Worm (Caenorhabditis elegans) whole organism, late embryonic: ENCODE data around the gene let-2.

Experiments used
- C08G9.2 ChIP-seq: sonication (generic microtip); optimal IDR thresholded peaks from 2 replicates; lab custom pipeline; 2016; ENCODE audit warnings: mild to moderate bottlenecking, missing genetic modification characterization, moderate library complexity, missing compliant biosample characterization
- C38D4.7 ChIP-seq: fragments of 200-800 bp; sonication (Bioruptor generic); optimal IDR thresholded peaks from 2 replicates; lab custom pipeline; 2018; ENCODE audit warnings: mild to moderate bottlenecking, missing genetic modification characterization, moderate library complexity, missing compliant biosample characterization
- F13H6.1 ChIP-seq: sonication (generic microtip); optimal IDR thresholded peaks from 2 replicates; lab custom pipeline; 2016; ENCODE audit warnings: missing genetic modification characterization, missing compliant biosample characterization
- K02D7.2 ChIP-seq: sonication (generic microtip); optimal IDR thresholded peaks from 2 replicates; lab custom pipeline; 2017; ENCODE audit warnings: mild to moderate bottlenecking, missing genetic modification characterization, missing compliant biosample characterization
- T23F11.4 ChIP-seq: fragments of 200-800 bp; sonication (Bioruptor generic); optimal IDR thresholded peaks from 2 replicates; lab custom pipeline; 2018; ENCODE audit warnings: mild to moderate bottlenecking, missing genetic modification characterization, missing compliant biosample characterization
- Y22D7AL.16 ChIP-seq: sonication (generic microtip); optimal IDR thresholded peaks from 2 replicates; lab custom pipeline; 2016; ENCODE audit warnings: missing genetic modification characterization, missing compliant biosample characterization
- ama-1 ChIP-seq: fragments of 150-350 bp; optimal IDR thresholded peaks from 2 replicates; lab custom pipeline; 2014
- ceh-14 ChIP-seq: sonication (generic microtip); optimal IDR thresholded peaks from 2 replicates; lab custom pipeline; 2016; ENCODE audit warnings: missing genotype, missing genetic modification characterization, missing compliant biosample characterization
- ceh-18 ChIP-seq: sonication (generic microtip); optimal IDR thresholded peaks from 2 replicates; lab custom pipeline; 2016; ENCODE audit warnings: missing genetic modification characterization, missing compliant biosample characterization
- ceh-2 ChIP-seq: sonication (generic microtip); optimal IDR thresholded peaks from 2 replicates; lab custom pipeline; 2016; ENCODE audit warnings: missing genotype, missing genetic modification characterization, missing compliant biosample characterization
- ceh-22 ChIP-seq: sonication (generic microtip); optimal IDR thresholded peaks from 2 replicates; lab custom pipeline; 2017; ENCODE audit warnings: missing biosample characterization, missing genetic modification characterization
- ceh-24 ChIP-seq: sonication (generic microtip); optimal IDR thresholded peaks from 2 replicates; lab custom pipeline; 2016; ENCODE audit warnings: mild to moderate bottlenecking, missing genetic modification characterization, missing compliant biosample characterization
- ceh-31 ChIP-seq: sonication (generic microtip); optimal IDR thresholded peaks from 2 replicates; lab custom pipeline; 2016; ENCODE audit warnings: missing genetic modification characterization, missing compliant biosample characterization
- ceh-48 ChIP-seq: sonication (generic microtip); optimal IDR thresholded peaks from 2 replicates; lab custom pipeline; 2016; ENCODE audit warnings: missing genetic modification characterization, inconsistent platforms, missing compliant biosample characterization
- ceh-6 ChIP-seq: fragments of 200-800 bp; sonication (Bioruptor generic); optimal IDR thresholded peaks from 2 replicates; lab custom pipeline; 2018; ENCODE audit warnings: mild to moderate bottlenecking, missing genetic modification characterization, missing compliant biosample characterization
- che-1 ChIP-seq: sonication (generic microtip); optimal IDR thresholded peaks from 2 replicates; lab custom pipeline; 2016; ENCODE audit warnings: mild to moderate bottlenecking, missing genetic modification characterization, missing compliant biosample characterization
- dmd-4 ChIP-seq: sonication (generic microtip); optimal IDR thresholded peaks from 2 replicates; lab custom pipeline; 2016; ENCODE audit warnings: borderline replicate concordance, missing genetic modification characterization, missing compliant biosample characterization
- dve-1 ChIP-seq: sonication (generic microtip); optimal IDR thresholded peaks from 2 replicates; lab custom pipeline; 2017; ENCODE audit warnings: antibody characterized with exemption, mild to moderate bottlenecking, missing genetic modification characterization, missing compliant biosample characterization
- eyg-1 ChIP-seq: sonication (generic microtip); optimal IDR thresholded peaks from 2 replicates; lab custom pipeline; 2016; ENCODE audit warnings: missing genotype, missing genetic modification characterization, missing compliant biosample characterization
- fax-1 ChIP-seq: sonication (generic microtip); optimal IDR thresholded peaks from 2 replicates; lab custom pipeline; 2016; ENCODE audit warnings: missing genotype, missing genetic modification characterization, missing compliant biosample characterization
- fkh-10 ChIP-seq: fragments of 150-350 bp; optimal IDR thresholded peaks from 2 replicates; lab custom pipeline; 2014; ENCODE audit warnings: missing biosample characterization, missing genetic modification reagents, missing genetic modification characterization
- gmeb-2 ChIP-seq: sonication (generic microtip); optimal IDR thresholded peaks from 2 replicates; lab custom pipeline; 2016; ENCODE audit warnings: missing genetic modification characterization, inconsistent platforms, missing compliant biosample characterization
- hlh-13 ChIP-seq: fragments of 200-800 bp; sonication (Bioruptor generic); optimal IDR thresholded peaks from 2 replicates; lab custom pipeline; 2018; ENCODE audit warnings: mild to moderate bottlenecking, missing genetic modification characterization, missing compliant biosample characterization
- hlh-30 ChIP-seq: sonication (generic microtip); optimal IDR thresholded peaks from 2 replicates; lab custom pipeline; 2017; ENCODE audit warnings: antibody characterized with exemption, missing genetic modification characterization, missing compliant biosample characterization; ENCODE audit not compliant: insufficient read depth
- lim-6 ChIP-seq: sonication (generic microtip); optimal IDR thresholded peaks from 2 replicates; lab custom pipeline; 2016; ENCODE audit warnings: missing genetic modification characterization, missing compliant biosample characterization
- lin-11 ChIP-seq: fragments of 200-800 bp; sonication (Bioruptor generic); optimal IDR thresholded peaks from 2 replicates; lab custom pipeline; 2018; ENCODE audit warnings: mild to moderate bottlenecking, missing genetic modification characterization, missing compliant biosample characterization
- madf-2 ChIP-seq: sonication (generic microtip); optimal IDR thresholded peaks from 2 replicates; lab custom pipeline; 2017; ENCODE audit warnings: missing genetic modification characterization, missing compliant biosample characterization
- mec-3 ChIP-seq: sonication (generic microtip); optimal IDR thresholded peaks from 2 replicates; lab custom pipeline; 2016; ENCODE audit warnings: borderline replicate concordance, missing genetic modification characterization, missing compliant biosample characterization
- nfya-1 ChIP-seq: sonication (generic microtip); optimal IDR thresholded peaks from 2 replicates; lab custom pipeline; 2017; ENCODE audit warnings: missing genetic modification characterization, mild to moderate bottlenecking, missing compliant biosample characterization, antibody characterized with exemption, moderate library complexity
- nhr-11 ChIP-seq: fragments of 150-350 bp; optimal IDR thresholded peaks from 2 replicates; lab custom pipeline; 2014; ENCODE audit warnings: missing biosample characterization, missing genetic modification characterization
- nhr-232 ChIP-seq: sonication (generic microtip); optimal IDR thresholded peaks from 2 replicates; lab custom pipeline; 2016; ENCODE audit warnings: missing genetic modification characterization, missing compliant biosample characterization
- npax-4 ChIP-seq: sonication (generic microtip); optimal IDR thresholded peaks from 2 replicates; lab custom pipeline; 2016; ENCODE audit warnings: missing genetic modification characterization, missing compliant biosample characterization
- odd-2 ChIP-seq: sonication (generic microtip); optimal IDR thresholded peaks from 2 replicates; lab custom pipeline; 2017; ENCODE audit warnings: antibody characterized with exemption, mild to moderate bottlenecking, missing genetic modification characterization, missing compliant biosample characterization
- pag-3 ChIP-seq: sonication (generic microtip); optimal IDR thresholded peaks from 2 replicates; lab custom pipeline; 2016; ENCODE audit warnings: missing compliant biosample characterization, missing genetic modification characterization, borderline replicate concordance
- pat-9 ChIP-seq: fragments of 200-800 bp; sonication (Bioruptor generic); optimal IDR thresholded peaks from 2 replicates; lab custom pipeline; 2018; ENCODE audit warnings: mild to moderate bottlenecking, missing genetic modification characterization, moderate library complexity, missing compliant biosample characterization
- pax-1 ChIP-seq: fragments of 150-350 bp; optimal IDR thresholded peaks from 2 replicates; lab custom pipeline; 2014; ENCODE audit warnings: missing biosample characterization, missing genetic modification characterization
- rnt-1 ChIP-seq: sonication (generic microtip); optimal IDR thresholded peaks from 2 replicates; lab custom pipeline; 2016; ENCODE audit warnings: missing genetic modification characterization, missing compliant biosample characterization
- sdc-2 ChIP-seq: sonication (generic microtip); optimal IDR thresholded peaks from 2 replicates; lab custom pipeline; 2016; ENCODE audit warnings: missing genotype, missing genetic modification characterization, missing compliant biosample characterization
- sox-4 ChIP-seq: sonication (generic microtip); optimal IDR thresholded peaks from 2 replicates; lab custom pipeline; 2017; ENCODE audit warnings: mild to moderate bottlenecking, missing genetic modification characterization, inconsistent platforms, missing compliant biosample characterization
- syd-9 ChIP-seq: sonication (generic microtip); optimal IDR thresholded peaks from 2 replicates; lab custom pipeline; 2016; ENCODE audit warnings: mild to moderate bottlenecking, missing genetic modification characterization, moderate library complexity, missing compliant biosample characterization
- tbx-2 ChIP-seq: sonication (generic microtip); optimal IDR thresholded peaks from 2 replicates; lab custom pipeline; 2016; ENCODE audit warnings: missing genetic modification characterization, missing compliant biosample characterization
- unc-3 ChIP-seq, 2 experiments: fragments of 200-800 bp in 1 of 2; sonication (Bioruptor generic) in 1 of 2; sonication (generic microtip) in 1 of 2; conservative IDR thresholded peaks in 1 of 2; optimal IDR thresholded peaks in 1 of 2; 2 replicates each; pipeline versions ENCODE4 v1.3.6 to Lab custom; 2016 to 2022; ENCODE audit warnings: missing compliant biosample characterization in 2 of 2, missing genetic modification characterization in 2 of 2, missing genetic modification reagents in 1 of 2
- unc-42 ChIP-seq: sonication (generic microtip); optimal IDR thresholded peaks from 2 replicates; lab custom pipeline; 2016; ENCODE audit warnings: missing genotype, missing genetic modification characterization, missing compliant biosample characterization
- unc-55 ChIP-seq: sonication (generic microtip); optimal IDR thresholded peaks from 2 replicates; lab custom pipeline; 2017; ENCODE audit warnings: missing biosample characterization, missing genetic modification reagents, missing genetic modification characterization
- zip-5 ChIP-seq: sonication (generic microtip); optimal IDR thresholded peaks from 2 replicates; lab custom pipeline; 2016; ENCODE audit warnings: missing genetic modification characterization, missing compliant biosample characterization

Gene let-2

DNA sequence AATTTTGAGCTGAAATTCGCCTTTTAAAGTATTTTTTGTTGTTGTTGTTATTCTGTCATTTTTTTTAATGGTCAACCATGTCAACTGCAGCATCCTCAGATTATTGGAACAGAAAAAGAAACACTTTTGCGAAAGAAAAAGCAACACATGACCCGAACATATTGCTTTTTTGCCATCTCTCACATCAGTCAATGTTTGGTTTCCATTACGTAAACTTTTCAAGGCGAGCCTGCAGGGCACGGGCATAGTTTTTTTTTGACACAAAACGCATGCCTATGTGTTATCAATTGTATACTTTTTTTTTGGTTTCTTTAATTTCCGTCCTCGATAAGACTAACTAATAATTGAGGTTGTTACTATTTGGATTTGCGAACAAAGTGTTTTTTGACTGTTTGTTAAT lies 51.7 kb downstream of the let-2 start:
- TF ChIP-seq T23F11.4 (GFP tag; lab: Kevin White, UChicago) = no peak
- no peak for TF ChIP-seq ceh-18 (tag; lab: Kevin White, UChicago)

DNA sequence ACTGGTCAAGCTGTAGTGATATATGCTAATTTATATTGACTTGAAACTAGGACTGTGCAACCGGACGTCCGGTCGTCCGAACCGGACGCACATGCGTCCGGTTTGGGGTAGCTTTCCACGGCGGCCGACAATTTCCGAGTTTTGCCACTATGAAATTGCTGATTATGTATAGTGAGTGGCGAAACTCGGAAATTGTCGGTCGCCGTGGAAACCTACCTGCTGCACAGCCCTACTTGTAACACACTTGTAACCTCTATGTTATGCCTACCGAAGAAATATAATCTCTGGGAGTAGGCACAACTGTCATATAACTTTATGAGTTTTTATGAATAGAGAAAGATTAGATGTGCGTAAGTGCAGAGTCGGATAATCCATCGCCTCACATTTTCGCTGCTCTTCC lies 52.2 kb downstream of the let-2 start:
- TF ChIP-seq ceh-22 (tag; lab: Kevin White, UChicago) = no peak
- no peak for TF ChIP-seq lim-6 (tag; lab: Kevin White, UChicago)
- no peak for TF ChIP-seq unc-55 (GFP tag; lab: Kevin White, UChicago)
- TF ChIP-seq ama-1 = no peak
- TF ChIP-seq Y22D7AL.16 (tag; lab: Kevin White, UChicago) = no peak
- no peak for TF ChIP-seq unc-42 (tag; lab: Kevin White, UChicago)
- no peak for TF ChIP-seq mec-3 (tag; lab: Kevin White, UChicago)
- no peak for TF ChIP-seq fax-1 (tag; lab: Kevin White, UChicago)
- TF ChIP-seq pax-1 = no peak
- no peak for TF ChIP-seq ceh-2 (tag; lab: Kevin White, UChicago)
- no peak for TF ChIP-seq C38D4.7 (GFP tag; lab: Kevin White, UChicago)
- no peak for TF ChIP-seq dmd-4 (tag; lab: Kevin White, UChicago)
- TF ChIP-seq pag-3 (tag; lab: Kevin White, UChicago) = no peak
- no peak for TF ChIP-seq ceh-14 (tag; lab: Kevin White, UChicago)

DNA sequence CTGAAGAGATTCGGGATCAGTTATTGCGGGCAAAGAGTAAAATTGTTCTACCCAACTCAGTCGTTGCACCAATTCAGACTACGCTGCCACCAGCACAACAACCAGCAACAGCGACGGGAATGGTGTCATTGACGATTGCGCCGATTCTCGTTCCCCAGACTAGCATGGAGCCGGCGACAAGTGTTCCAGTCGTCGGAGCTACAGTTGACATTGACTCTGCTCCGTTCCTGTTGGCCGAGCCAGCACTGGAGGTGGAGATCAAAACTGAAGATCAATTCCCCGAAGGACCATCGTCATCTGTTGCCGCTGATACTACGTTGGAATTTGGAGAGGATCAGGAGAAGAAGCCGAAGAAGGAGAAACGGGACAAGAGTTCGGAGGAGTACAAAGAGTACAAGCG lies 53.7 kb downstream of the let-2 start:
- TF ChIP-seq unc-42 (tag; lab: Kevin White, UChicago) (no peak), madf-2 (no peak), syd-9 (tag; lab: Kevin White, UChicago) (no peak), nhr-11 (tag; lab: Kevin White, UChicago) (no peak), dmd-4 (tag; lab: Kevin White, UChicago) (no peak), npax-4 (tag; lab: Kevin White, UChicago) (no peak), ceh-22 (tag; lab: Kevin White, UChicago) (no peak), C08G9.2 (tag; lab: Kevin White, UChicago) (no peak), C38D4.7 (GFP tag; lab: Kevin White, UChicago) (no peak), lin-11 (tag; lab: Kevin White, UChicago) (no peak), eyg-1 (tag; lab: Kevin White, UChicago) (no peak)

ce11 chrX:16331932-16332485 lies 57.1 kb downstream of the let-2 start, which contains the start of gene taf-3:
TSS of gene taf-3 (plus strand) at chrX:16332435.
- TF ChIP-seq unc-3 (GFP tag; conservative IDR thresholded peaks at IDR 0.05; lab: Robert Waterston, UW) = no peak
- TF ChIP-seq unc-3 (tag; optimal IDR thresholded peaks at IDR 0.05; lab: Kevin White, UChicago) = no peak
- TF ChIP-seq zip-5 = no peak
- peak; percentile 17 for TF ChIP-seq nfya-1 (tag; lab: Kevin White, UChicago)
- TF ChIP-seq nhr-11 (tag; lab: Kevin White, UChicago) = no peak
- no peak for TF ChIP-seq ceh-48 (tag; lab: Kevin White, UChicago)
- TF ChIP-seq F13H6.1 (tag; lab: Kevin White, UChicago) = peak; percentile 21
- no peak for TF ChIP-seq dve-1 (tag; lab: Kevin White, UChicago)
- peak; percentile 22 for TF ChIP-seq ceh-31 (tag; lab: Kevin White, UChicago)
- no peak for TF ChIP-seq npax-4 (tag; lab: Kevin White, UChicago)
- TF ChIP-seq hlh-30 (tag; lab: Kevin White, UChicago) = no peak
- TF ChIP-seq sox-4 (tag; lab: Kevin White, UChicago) = no peak
- no peak for TF ChIP-seq ceh-2 (tag; lab: Kevin White, UChicago)
- no peak for TF ChIP-seq gmeb-2 (tag; lab: Kevin White, UChicago)
- no peak for TF ChIP-seq ceh-6 (GFP tag; lab: Kevin White, UChicago)
- no peak for TF ChIP-seq rnt-1 (tag; lab: Kevin White, UChicago)
- no peak for TF ChIP-seq pat-9 (tag; lab: Kevin White, UChicago)
- no peak for TF ChIP-seq syd-9 (tag; lab: Kevin White, UChicago)
- TF ChIP-seq unc-42 (tag; lab: Kevin White, UChicago) = peak; percentile 36
- no peak for TF ChIP-seq fax-1 (tag; lab: Kevin White, UChicago)
- TF ChIP-seq fkh-10 (GFP tag; lab: Kevin White, UChicago) = no peak
- no peak for TF ChIP-seq che-1 (tag; lab: Kevin White, UChicago)
- no peak for TF ChIP-seq K02D7.2
- peak; percentile 59 for TF ChIP-seq sdc-2 (tag; lab: Kevin White, UChicago)
- TF ChIP-seq nhr-232 (tag; lab: Kevin White, UChicago) = no peak
- no peak for TF ChIP-seq C38D4.7 (GFP tag; lab: Kevin White, UChicago)
- peak; percentile 48 for TF ChIP-seq tbx-2
- no peak for TF ChIP-seq ceh-24 (tag; lab: Kevin White, UChicago)
- TF ChIP-seq hlh-13 (GFP tag; lab: Kevin White, UChicago) = no peak
- no peak for TF ChIP-seq odd-2 (tag; lab: Kevin White, UChicago)
- no peak for TF ChIP-seq ceh-14 (tag; lab: Kevin White, UChicago)
